Worm (Caenorhabditis elegans) whole organism, mixed stage, embryonic: ENCODE results near the gene dos-2.

Experiments
- M03D4.4 ChIP-seq: sonication (generic microtip); optimal IDR thresholded peaks from 2 replicates; lab custom pipeline; 2017; ENCODE audit warnings: mild to moderate bottlenecking, missing genetic modification characterization, missing compliant biosample characterization
- bed-3 ChIP-seq: fragments of 200-800 bp; sonication (Bioruptor generic); optimal IDR thresholded peaks from 3 replicates; lab custom pipeline; 2018; ENCODE audit warnings: mild to moderate bottlenecking, missing genetic modification characterization, moderate library complexity, missing compliant biosample characterization
- blmp-1 ChIP-seq: fragments of 150-350 bp; optimal IDR thresholded peaks from 2 replicates; lab custom pipeline; 2014; ENCODE audit warnings: missing biosample characterization, missing genetic modification characterization
- ceh-39 ChIP-seq: fragments of 150-350 bp; optimal IDR thresholded peaks from 2 replicates; lab custom pipeline; 2014; ENCODE audit warnings: missing biosample characterization, missing genetic modification characterization
- ceh-43 ChIP-seq: fragments of 200-800 bp; sonication (Bioruptor generic); optimal IDR thresholded peaks from 2 replicates; lab custom pipeline; 2018; ENCODE audit warnings: mild to moderate bottlenecking, missing genetic modification characterization, moderate library complexity, missing compliant biosample characterization
- ceh-83 ChIP-seq: fragments of 200-800 bp; sonication (Bioruptor generic); optimal IDR thresholded peaks from 2 replicates; lab custom pipeline; 2018; ENCODE audit warnings: mild to moderate bottlenecking, missing genetic modification characterization, missing compliant biosample characterization
- ces-1 ChIP-seq: fragments of 150-350 bp; optimal IDR thresholded peaks from 2 replicates; lab custom pipeline; 2014; ENCODE audit warnings: missing biosample characterization, missing genetic modification reagents, missing genetic modification characterization
- cnd-1 ChIP-seq: fragments of 200-800 bp; sonication (Bioruptor generic); optimal IDR thresholded peaks from 2 replicates; lab custom pipeline; 2018; ENCODE audit warnings: mild to moderate bottlenecking, missing genetic modification characterization, missing compliant biosample characterization
- drap-1 ChIP-seq: fragments of 200-800 bp; sonication (Bioruptor generic); optimal IDR thresholded peaks from 3 replicates; lab custom pipeline; 2018; ENCODE audit warnings: mild to moderate bottlenecking, missing genetic modification characterization, missing compliant biosample characterization
- elt-1 ChIP-seq: sonication (generic microtip); optimal IDR thresholded peaks from 2 replicates; lab custom pipeline; 2017; ENCODE audit warnings: missing genetic modification characterization, mild to moderate bottlenecking, missing compliant biosample characterization, antibody characterized with exemption, moderate library complexity, borderline replicate concordance; ENCODE audit not compliant: insufficient read depth
- elt-3 ChIP-seq: fragments of 150-350 bp; optimal IDR thresholded peaks from 2 replicates; lab custom pipeline; 2014; ENCODE audit warnings: missing biosample characterization, missing genetic modification characterization
- flh-1 ChIP-seq: fragments of 200-800 bp; sonication (Bioruptor generic); optimal IDR thresholded peaks from 2 replicates; lab custom pipeline; 2018; ENCODE audit warnings: mild to moderate bottlenecking, missing genetic modification characterization, moderate library complexity, missing compliant biosample characterization
- ham-2 ChIP-seq: fragments of 200-800 bp; sonication (Bioruptor generic); optimal IDR thresholded peaks from 2 replicates; lab custom pipeline; 2018; ENCODE audit warnings: mild to moderate bottlenecking, missing genetic modification characterization, missing compliant biosample characterization
- hlh-1 ChIP-seq: fragments of 150-350 bp; optimal IDR thresholded peaks from 2 replicates; lab custom pipeline; 2014; ENCODE audit warnings: missing biosample characterization, missing genetic modification reagents, missing genetic modification characterization
- lin-13 ChIP-seq: fragments of 150-350 bp; optimal IDR thresholded peaks from 2 replicates; lab custom pipeline; 2014; ENCODE audit warnings: missing biosample characterization, missing genetic modification characterization
- lsy-2 ChIP-seq: fragments of 150-350 bp; optimal IDR thresholded peaks from 2 replicates; lab custom pipeline; 2014; ENCODE audit warnings: missing biosample characterization, missing genetic modification characterization
- mab-5 ChIP-seq: fragments of 150-350 bp; optimal IDR thresholded peaks from 2 replicates; lab custom pipeline; 2014; ENCODE audit warnings: missing biosample characterization, missing genetic modification characterization
- mep-1 ChIP-seq: fragments of 150-350 bp; optimal IDR thresholded peaks from 2 replicates; lab custom pipeline; 2017; ENCODE audit warnings: missing biosample characterization, missing genetic modification reagents, missing genetic modification characterization, inconsistent platforms
- mls-2 ChIP-seq: sonication (generic microtip); optimal IDR thresholded peaks from 2 replicates; lab custom pipeline; 2016; ENCODE audit warnings: mild to moderate bottlenecking, missing genetic modification characterization, moderate library complexity, missing compliant biosample characterization
- nhr-12 ChIP-seq: fragments of 150-350 bp; optimal IDR thresholded peaks from 2 replicates; lab custom pipeline; 2014; ENCODE audit warnings: missing biosample characterization, missing genetic modification characterization
- nhr-2 ChIP-seq: fragments of 150-350 bp; optimal IDR thresholded peaks from 2 replicates; lab custom pipeline; 2014; ENCODE audit warnings: missing biosample characterization, missing genetic modification characterization
- nhr-237 ChIP-seq: fragments of 150-350 bp; optimal IDR thresholded peaks from 2 replicates; lab custom pipeline; 2014; ENCODE audit warnings: missing biosample characterization, missing genetic modification characterization
- nhr-28 ChIP-seq: fragments of 150-350 bp; optimal IDR thresholded peaks from 2 replicates; lab custom pipeline; 2014; ENCODE audit warnings: missing biosample characterization, missing genetic modification characterization
- nhr-76 ChIP-seq: sonication (generic microtip); optimal IDR thresholded peaks from 2 replicates; lab custom pipeline; 2017; ENCODE audit warnings: missing biosample characterization, missing genetic modification characterization
- pha-4 ChIP-seq: fragments of 150-350 bp; optimal IDR thresholded peaks from 2 replicates; lab custom pipeline; 2018; ENCODE audit warnings: missing biosample characterization, missing genetic modification reagents, missing genetic modification characterization
- sem-2 ChIP-seq: fragments of 200-800 bp; sonication (Bioruptor generic); optimal IDR thresholded peaks from 2 replicates; lab custom pipeline; 2018; ENCODE audit warnings: mild to moderate bottlenecking, missing genetic modification characterization, missing compliant biosample characterization
- snpc-4 ChIP-seq: fragments of 150-350 bp; optimal IDR thresholded peaks from 2 replicates; lab custom pipeline; 2014; ENCODE audit warnings: missing biosample characterization, missing genetic modification characterization
- sptf-1 ChIP-seq: sonication (generic microtip); optimal IDR thresholded peaks from 2 replicates; lab custom pipeline; 2017; ENCODE audit warnings: mild to moderate bottlenecking, missing genetic modification characterization, moderate library complexity, missing compliant biosample characterization
- tbx-8 ChIP-seq: fragments of 200-800 bp; sonication (Bioruptor generic); optimal IDR thresholded peaks from 2 replicates; lab custom pipeline; 2018; ENCODE audit warnings: mild to moderate bottlenecking, missing genetic modification characterization, moderate library complexity, missing compliant biosample characterization
- unc-120 ChIP-seq: sonication (generic microtip); optimal IDR thresholded peaks from 2 replicates; lab custom pipeline; 2017; ENCODE audit warnings: missing genetic modification characterization, missing compliant biosample characterization; ENCODE audit not compliant: poor library complexity, severe bottlenecking
- unc-39 ChIP-seq: fragments of 150-350 bp; optimal IDR thresholded peaks from 2 replicates; lab custom pipeline; 2014; ENCODE audit warnings: missing biosample characterization, missing genetic modification characterization
- unc-62 ChIP-seq: fragments of 150-350 bp; optimal IDR thresholded peaks from 2 replicates; lab custom pipeline; 2014; ENCODE audit warnings: missing biosample characterization, missing genetic modification reagents, missing genetic modification characterization
- ztf-11 ChIP-seq: fragments of 150-350 bp; optimal IDR thresholded peaks from 2 replicates; lab custom pipeline; 2014; ENCODE audit warnings: missing biosample characterization, missing genetic modification characterization

The dos-2 gene

DNA sequence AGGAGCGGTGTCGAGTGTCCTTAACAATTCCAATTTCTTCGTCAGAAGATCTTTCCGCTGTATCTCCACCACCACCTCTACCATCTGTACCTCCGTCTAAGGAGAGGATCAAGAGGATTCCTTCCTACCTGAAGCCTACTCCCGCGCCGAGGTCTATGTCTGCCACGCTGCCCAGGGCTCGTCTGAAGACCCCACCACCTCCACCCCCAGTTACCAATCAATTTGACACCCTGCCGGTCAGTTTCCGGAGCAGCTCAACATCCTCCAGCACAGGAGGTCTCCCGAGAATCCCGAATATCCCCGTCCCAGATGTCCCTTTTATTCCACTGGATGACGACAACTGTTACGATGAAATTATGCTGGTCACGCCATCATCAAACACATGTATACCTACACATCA is 31.9 kb downstream of the dos-2 start:
- TF ChIP-seq lsy-2 (tag; lab: Kevin White, UChicago) (no peak), ces-1 (GFP tag; lab: Kevin White, UChicago) (no peak), ceh-39 (tag; lab: Kevin White, UChicago) (no peak), pha-4 (tag; lab: Kevin White, UChicago) (no peak)

DNA sequence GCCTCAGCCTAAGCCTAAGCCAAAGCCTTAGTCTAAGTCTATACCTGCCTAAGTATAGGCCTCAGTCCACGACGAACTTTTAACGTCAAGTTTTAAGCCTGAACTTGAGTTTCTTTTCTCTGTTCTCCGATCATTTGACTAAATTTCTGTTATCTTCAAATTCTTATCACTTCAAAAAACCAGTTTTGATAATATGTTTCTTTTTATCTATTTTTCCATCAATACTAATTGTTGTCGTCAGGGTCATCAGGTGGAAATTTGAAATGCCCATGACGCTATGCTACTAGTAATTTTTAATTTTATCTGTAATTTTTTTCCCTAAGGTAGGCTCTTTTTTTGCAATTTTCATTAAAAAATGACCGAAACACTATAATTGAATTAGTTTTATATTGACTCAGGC is 35.5 kb downstream of the dos-2 start:
- TF ChIP-seq lsy-2 (tag; lab: Kevin White, UChicago) (no peak), nhr-237 (tag; lab: Kevin White, UChicago) (no peak), elt-3 (tag; lab: Kevin White, UChicago) (no peak), nhr-2 (tag; lab: Kevin White, UChicago) (no peak), snpc-4 (tag; lab: Kevin White, UChicago) (no peak), nhr-76 (tag; lab: Kevin White, UChicago) (no peak), unc-39 (tag; lab: Kevin White, UChicago) (no peak), flh-1 (no peak), unc-62 (GFP tag; lab: Kevin White, UChicago) (no peak), nhr-12 (tag; lab: Kevin White, UChicago) (no peak), unc-120 (tag; lab: Kevin White, UChicago) (no peak), drap-1 (GFP tag; lab: Kevin White, UChicago) (no peak), elt-1 (tag; lab: Kevin White, UChicago) (no peak), blmp-1 (tag; lab: Kevin White, UChicago) (no peak), lin-13 (tag; lab: Kevin White, UChicago) (no peak), mab-5 (tag; lab: Kevin White, UChicago) (no peak), sem-2 (GFP tag; lab: Kevin White, UChicago) (no peak)
- TF ChIP-seq, all 35 proteins: peak for 0

DNA sequence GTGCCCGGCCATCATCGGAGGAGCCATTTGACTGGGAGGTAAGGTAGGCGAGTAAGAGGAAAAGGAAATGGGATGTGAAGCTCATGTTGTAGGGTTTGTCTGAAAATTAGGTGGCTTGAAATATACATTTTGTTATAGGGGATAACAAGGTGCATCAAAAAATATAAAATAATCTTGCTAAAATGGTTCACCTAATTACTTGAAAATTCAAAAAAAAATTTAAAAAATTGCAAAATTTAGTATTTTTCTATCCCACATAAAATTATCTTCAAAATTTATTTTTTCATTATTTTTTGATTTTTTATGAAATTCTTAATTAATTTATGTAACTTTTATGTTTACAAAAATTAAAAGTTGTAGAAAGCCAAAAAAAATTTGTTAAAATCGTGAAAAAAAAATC is 42.6 kb downstream of the dos-2 start, which contains the start of gene K07D4.6:
K07D4.6 (minus strand) TSS at position 101 of the 400 bp plus-strand sequence.
- TF ChIP-seq nhr-2 (tag; lab: Kevin White, UChicago) (no peak), elt-3 (tag; lab: Kevin White, UChicago) (no peak), bed-3 (GFP tag; lab: Kevin White, UChicago) (no peak), ceh-83 (GFP tag; lab: Kevin White, UChicago) (no peak), sptf-1 (tag; lab: Kevin White, UChicago) (no peak), flh-1 (no peak), nhr-12 (tag; lab: Kevin White, UChicago) (no peak), blmp-1 (tag; lab: Kevin White, UChicago) (no peak), lin-13 (tag; lab: Kevin White, UChicago) (no peak), hlh-1 (tag; lab: Kevin White, UChicago) (no peak), cnd-1 (no peak), mls-2 (tag; lab: Kevin White, UChicago) (no peak), snpc-4 (tag; lab: Kevin White, UChicago) (no peak), nhr-28 (tag; lab: Kevin White, UChicago) (no peak), M03D4.4 (tag; lab: Kevin White, UChicago) (no peak), pha-4 (tag; lab: Kevin White, UChicago) (no peak), ztf-11 (no peak), ham-2 (GFP tag; lab: Kevin White, UChicago) (no peak)

DNA sequence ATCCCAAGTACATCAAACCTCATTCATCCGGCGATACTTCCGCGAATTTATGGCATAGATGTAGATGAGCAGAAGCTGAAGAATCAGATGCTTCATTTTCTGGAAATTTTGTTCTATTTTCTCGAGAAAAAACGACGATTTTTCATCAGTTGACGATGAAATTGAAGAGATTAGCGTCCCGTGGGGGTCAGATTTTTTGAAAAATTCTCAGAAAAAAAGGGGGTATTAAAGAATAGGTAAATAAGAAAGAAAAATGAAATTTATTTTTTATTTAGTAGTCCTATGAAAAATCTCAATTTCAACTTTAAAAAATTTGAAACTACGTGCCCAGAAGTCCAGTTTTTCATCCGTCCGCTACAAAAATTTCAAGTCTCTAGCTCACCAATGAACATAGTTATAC is 49.4 kb downstream of the dos-2 start, which contains the start of gene K07D4.5:
K07D4.5 (minus strand) TSS at position 101 of the 400 bp plus-strand sequence.
- TF ChIP-seq ceh-43 (GFP tag; lab: Kevin White, UChicago): no peak
- no peak for TF ChIP-seq mls-2 (tag; lab: Kevin White, UChicago)
- TF ChIP-seq unc-120 (tag; lab: Kevin White, UChicago): no peak
- TF ChIP-seq lsy-2 (tag; lab: Kevin White, UChicago): no peak
- TF ChIP-seq elt-1 (tag; lab: Kevin White, UChicago): no peak
- no peak for TF ChIP-seq sem-2 (GFP tag; lab: Kevin White, UChicago)
- no peak for TF ChIP-seq sptf-1 (tag; lab: Kevin White, UChicago)
- no peak for TF ChIP-seq nhr-2 (tag; lab: Kevin White, UChicago)
- no peak for TF ChIP-seq tbx-8
- TF ChIP-seq mep-1 (tag; lab: Kevin White, UChicago): no peak
- no peak for TF ChIP-seq nhr-12 (tag; lab: Kevin White, UChicago)
- TF ChIP-seq elt-3 (tag; lab: Kevin White, UChicago): no peak
- TF ChIP-seq unc-39 (tag; lab: Kevin White, UChicago): no peak
